Fruit fly (Drosophila melanogaster) Kc167 (cell line): Measurements from ENCODE around the gene Tim8.

Source experiments
- Myc ChIP-seq: fragments of >200 bp; optimal IDR thresholded peaks from 2 replicates; lab custom pipeline; 2017; ENCODE audit warnings: missing external identifiers
- Sin3A ChIP-seq: fragments of >200 bp; optimal IDR thresholded peaks from 2 replicates; lab custom pipeline; 2018; ENCODE audit warnings: missing external identifiers
- h ChIP-seq: fragments of >200 bp; optimal IDR thresholded peaks from 3 replicates; lab custom pipeline; 2018; ENCODE audit warnings: missing external identifiers
- insv ChIP-seq: fragments of >200 bp; optimal IDR thresholded peaks from 3 replicates; lab custom pipeline; 2018; ENCODE audit warnings: missing external identifiers
- psq ChIP-seq: fragments of >200 bp; optimal IDR thresholded peaks from 2 replicates; lab custom pipeline; 2017; ENCODE audit warnings: missing external identifiers

DNA sequence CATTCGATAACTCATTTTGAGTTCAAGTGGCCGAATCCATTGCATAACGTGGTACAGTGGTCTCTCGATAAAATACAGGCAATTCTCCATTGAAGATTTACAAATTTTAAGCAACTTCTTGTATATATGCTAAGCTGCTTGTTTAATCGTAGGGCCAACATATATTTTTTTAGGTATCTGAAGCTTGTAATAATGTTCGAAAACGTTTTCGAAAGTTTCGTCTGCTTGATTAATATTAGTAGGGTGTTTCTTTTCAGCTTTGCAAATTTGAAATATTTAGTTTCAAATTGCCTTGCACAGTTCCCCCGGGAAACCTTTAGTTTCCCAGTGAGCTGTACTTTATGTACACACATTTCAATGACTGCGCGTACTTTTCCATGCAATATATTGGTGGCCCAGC lies 11.5 kb downstream of the Tim8 start:
- TF ChIP-seq psq (lab: Kevin White, UChicago) (no peak), h (lab: Kevin White, UChicago) (no peak), insv (lab: Kevin White, UChicago) (no peak), Sin3A (lab: Kevin White, UChicago) (no peak), Myc (no peak)
